Fruit fly (Drosophila melanogaster): ENCODE results near the gene CG31464.
A peak's percentile ranks its signal among the peaks of the same experiment; 100 is the strongest.

Gene CG31464

dm6 chr3R:8305110-8305509 is 14.1 kb downstream of the CG31464 start, which contains the start of gene Sgt1 (continued):
- TF ChIP-seq dmrt11E (tag; optimal IDR thresholded peaks at IDR 0.05) (no peak), lbe (GFP tag; optimal IDR thresholded peaks at IDR 0.05) (no peak), MESR4 (GFP tag; optimal IDR thresholded peaks at IDR 0.05) (peak; percentile 94), Optix (GFP tag; IDR thresholded peaks at IDR 0.05) (no peak), repo (GFP tag; optimal IDR thresholded peaks at IDR 0.05) (peak; percentile 40), org-1 (GFP tag; optimal IDR thresholded peaks at IDR 0.05) (no peak), CG32532 (GFP tag; IDR thresholded peaks at IDR 0.05) (0 out of 2 replicates have a peak, but pooled peaks have one; percentile 4), D19A (tag; optimal IDR thresholded peaks at IDR 0.05) (no peak), tll (GFP tag; optimal IDR thresholded peaks at IDR 0.05) (peak in 1 of 2 experiments; percentile 50), CG7786 (GFP tag; optimal IDR thresholded peaks at IDR 0.05) (peak; percentile 47), phol (tag; optimal IDR thresholded peaks at IDR 0.05) (peak; percentile 69), dysf (GFP tag; IDR thresholded peaks at IDR 0.05) (no peak), sob (GFP tag; IDR thresholded peaks at IDR 0.05) (peak; percentile 68), Pdp1 (GFP tag; optimal IDR thresholded peaks at IDR 0.05) (peak in 1 of 2 experiments; percentile 37), fd3F (GFP tag; optimal IDR thresholded peaks at IDR 0.05) (no peak), en (GFP tag; optimal IDR thresholded peaks at IDR 0.05) (no peak), abd-A (tag; optimal IDR thresholded peaks at IDR 0.05) (no peak), NC2β (GFP tag; optimal IDR thresholded peaks at IDR 0.05) (peak; percentile 30), Atf-2 (GFP tag; optimal IDR thresholded peaks at IDR 0.05) (no peak), Drgx (GFP tag; IDR thresholded peaks at IDR 0.05) (no peak), Hr3 (GFP tag; optimal IDR thresholded peaks at IDR 0.05) (peak; percentile 11), CG15514 (GFP tag; optimal IDR thresholded peaks at IDR 0.05) (peak; percentile 99), Ada2b (GFP tag; IDR thresholded peaks at IDR 0.05) (no peak), NFAT (GFP tag; IDR thresholded peaks at IDR 0.05) (peak; percentile 66; the same call in 1 of the 2 replicates), CG17186 (GFP tag; optimal IDR thresholded peaks at IDR 0.05) (peak; percentile 16), CG10543 (GFP tag; optimal IDR thresholded peaks at IDR 0.05) (peak; percentile 19), BtbVII (GFP tag; optimal IDR thresholded peaks at IDR 0.05) (no peak), HHEX (GFP tag; optimal IDR thresholded peaks at IDR 0.05) (no peak), fd64A (GFP tag; optimal IDR thresholded peaks at IDR 0.05) (no peak), vnd (GFP tag; IDR thresholded peaks at IDR 0.05; ENCODE audit: partially characterized antibody) (peak; percentile 72), toy (GFP tag; IDR thresholded peaks at IDR 0.05) (no peak), bigmax (GFP tag; optimal IDR thresholded peaks at IDR 0.05) (peak; percentile 50), CG13424 (tag; optimal IDR thresholded peaks at IDR 0.05) (peak; percentile 4), H2.0 (GFP tag; IDR thresholded peaks at IDR 0.05) (no peak), unc-4 (GFP tag; IDR thresholded peaks at IDR 0.05; ENCODE audit: partially characterized antibody) (peak; percentile 78), CG13296 (GFP tag; optimal IDR thresholded peaks at IDR 0.05) (no peak), ssp (GFP tag; IDR thresholded peaks at IDR 0.05) (no peak), Dad (GFP tag; optimal IDR thresholded peaks at IDR 0.05) (peak; percentile 45), CG3847 (GFP tag; IDR thresholded peaks at IDR 0.05) (peak; percentile 80), CG11085 (GFP tag; IDR thresholded peaks at IDR 0.05) (no peak), CG8281 (tag; optimal IDR thresholded peaks at IDR 0.05) (no peak), CG9609 (GFP tag; optimal IDR thresholded peaks at IDR 0.05) (peak; percentile 59), CG2712 (tag; optimal IDR thresholded peaks at IDR 0.05) (peak; percentile 56), PHDP (tag; optimal IDR thresholded peaks at IDR 0.05) (peak; percentile 6), sd (tag; optimal IDR thresholded peaks at IDR 0.05) (peak; percentile 47), Hr78 (GFP tag; optimal IDR thresholded peaks at IDR 0.05) (no peak), ind (GFP tag; optimal IDR thresholded peaks at IDR 0.05) (peak; percentile 35), Lpt (GFP tag; optimal IDR thresholded peaks at IDR 0.05) (no peak), CG1792 (GFP tag; optimal IDR thresholded peaks at IDR 0.05) (peak; percentile 57), crol (GFP tag; IDR thresholded peaks at IDR 0.05) (no peak), Bdp1 (GFP tag; optimal IDR thresholded peaks at IDR 0.05) (no peak)
